Worm (Caenorhabditis elegans) whole organism, mixed stage, embryonic: ENCODE results near the gene trx-3.

ENCODE experiments used
- bed-3 ChIP-seq: fragments of 200-800 bp; sonication (Bioruptor generic); optimal IDR thresholded peaks from 3 replicates; lab custom pipeline; 2018; ENCODE audit warnings: mild to moderate bottlenecking, missing genetic modification characterization, moderate library complexity, missing compliant biosample characterization
- blmp-1 ChIP-seq: fragments of 150-350 bp; optimal IDR thresholded peaks from 2 replicates; lab custom pipeline; 2014; ENCODE audit warnings: missing biosample characterization, missing genetic modification characterization
- ceh-39 ChIP-seq: fragments of 150-350 bp; optimal IDR thresholded peaks from 2 replicates; lab custom pipeline; 2014; ENCODE audit warnings: missing biosample characterization, missing genetic modification characterization
- ceh-43 ChIP-seq: fragments of 200-800 bp; sonication (Bioruptor generic); optimal IDR thresholded peaks from 2 replicates; lab custom pipeline; 2018; ENCODE audit warnings: mild to moderate bottlenecking, missing genetic modification characterization, moderate library complexity, missing compliant biosample characterization
- ceh-83 ChIP-seq: fragments of 200-800 bp; sonication (Bioruptor generic); optimal IDR thresholded peaks from 2 replicates; lab custom pipeline; 2018; ENCODE audit warnings: mild to moderate bottlenecking, missing genetic modification characterization, missing compliant biosample characterization
- ces-1 ChIP-seq: fragments of 150-350 bp; optimal IDR thresholded peaks from 2 replicates; lab custom pipeline; 2014; ENCODE audit warnings: missing biosample characterization, missing genetic modification reagents, missing genetic modification characterization
- drap-1 ChIP-seq: fragments of 200-800 bp; sonication (Bioruptor generic); optimal IDR thresholded peaks from 3 replicates; lab custom pipeline; 2018; ENCODE audit warnings: mild to moderate bottlenecking, missing genetic modification characterization, missing compliant biosample characterization
- elt-1 ChIP-seq: sonication (generic microtip); optimal IDR thresholded peaks from 2 replicates; lab custom pipeline; 2017; ENCODE audit warnings: missing genetic modification characterization, mild to moderate bottlenecking, missing compliant biosample characterization, antibody characterized with exemption, moderate library complexity, borderline replicate concordance; ENCODE audit not compliant: insufficient read depth
- elt-3 ChIP-seq: fragments of 150-350 bp; optimal IDR thresholded peaks from 2 replicates; lab custom pipeline; 2014; ENCODE audit warnings: missing biosample characterization, missing genetic modification characterization
- ham-2 ChIP-seq: fragments of 200-800 bp; sonication (Bioruptor generic); optimal IDR thresholded peaks from 2 replicates; lab custom pipeline; 2018; ENCODE audit warnings: mild to moderate bottlenecking, missing genetic modification characterization, missing compliant biosample characterization
- hlh-1 ChIP-seq: fragments of 150-350 bp; optimal IDR thresholded peaks from 2 replicates; lab custom pipeline; 2014; ENCODE audit warnings: missing biosample characterization, missing genetic modification reagents, missing genetic modification characterization
- lin-32 ChIP-seq: fragments of 200-800 bp; sonication (Bioruptor generic); optimal IDR thresholded peaks from 2 replicates; lab custom pipeline; 2018; ENCODE audit warnings: mild to moderate bottlenecking, missing genetic modification characterization, missing compliant biosample characterization
- lsy-2 ChIP-seq: fragments of 150-350 bp; optimal IDR thresholded peaks from 2 replicates; lab custom pipeline; 2014; ENCODE audit warnings: missing biosample characterization, missing genetic modification characterization
- mab-5 ChIP-seq: fragments of 150-350 bp; optimal IDR thresholded peaks from 2 replicates; lab custom pipeline; 2014; ENCODE audit warnings: missing biosample characterization, missing genetic modification characterization
- mep-1 ChIP-seq: fragments of 150-350 bp; optimal IDR thresholded peaks from 2 replicates; lab custom pipeline; 2017; ENCODE audit warnings: missing biosample characterization, missing genetic modification reagents, missing genetic modification characterization, inconsistent platforms
- mls-2 ChIP-seq: sonication (generic microtip); optimal IDR thresholded peaks from 2 replicates; lab custom pipeline; 2016; ENCODE audit warnings: mild to moderate bottlenecking, missing genetic modification characterization, moderate library complexity, missing compliant biosample characterization
- nhr-12 ChIP-seq: fragments of 150-350 bp; optimal IDR thresholded peaks from 2 replicates; lab custom pipeline; 2014; ENCODE audit warnings: missing biosample characterization, missing genetic modification characterization
- nhr-2 ChIP-seq: fragments of 150-350 bp; optimal IDR thresholded peaks from 2 replicates; lab custom pipeline; 2014; ENCODE audit warnings: missing biosample characterization, missing genetic modification characterization
- nhr-237 ChIP-seq: fragments of 150-350 bp; optimal IDR thresholded peaks from 2 replicates; lab custom pipeline; 2014; ENCODE audit warnings: missing biosample characterization, missing genetic modification characterization
- nhr-28 ChIP-seq: fragments of 150-350 bp; optimal IDR thresholded peaks from 2 replicates; lab custom pipeline; 2014; ENCODE audit warnings: missing biosample characterization, missing genetic modification characterization
- nhr-76 ChIP-seq: sonication (generic microtip); optimal IDR thresholded peaks from 2 replicates; lab custom pipeline; 2017; ENCODE audit warnings: missing biosample characterization, missing genetic modification characterization
- pha-4 ChIP-seq: fragments of 150-350 bp; optimal IDR thresholded peaks from 2 replicates; lab custom pipeline; 2018; ENCODE audit warnings: missing biosample characterization, missing genetic modification reagents, missing genetic modification characterization
- sem-2 ChIP-seq: fragments of 200-800 bp; sonication (Bioruptor generic); optimal IDR thresholded peaks from 2 replicates; lab custom pipeline; 2018; ENCODE audit warnings: mild to moderate bottlenecking, missing genetic modification characterization, missing compliant biosample characterization
- snpc-4 ChIP-seq: fragments of 150-350 bp; optimal IDR thresholded peaks from 2 replicates; lab custom pipeline; 2014; ENCODE audit warnings: missing biosample characterization, missing genetic modification characterization
- tbx-8 ChIP-seq: fragments of 200-800 bp; sonication (Bioruptor generic); optimal IDR thresholded peaks from 2 replicates; lab custom pipeline; 2018; ENCODE audit warnings: mild to moderate bottlenecking, missing genetic modification characterization, moderate library complexity, missing compliant biosample characterization
- unc-120 ChIP-seq: sonication (generic microtip); optimal IDR thresholded peaks from 2 replicates; lab custom pipeline; 2017; ENCODE audit warnings: missing genetic modification characterization, missing compliant biosample characterization; ENCODE audit not compliant: poor library complexity, severe bottlenecking
- unc-39 ChIP-seq: fragments of 150-350 bp; optimal IDR thresholded peaks from 2 replicates; lab custom pipeline; 2014; ENCODE audit warnings: missing biosample characterization, missing genetic modification characterization
- unc-62 ChIP-seq: fragments of 150-350 bp; optimal IDR thresholded peaks from 2 replicates; lab custom pipeline; 2014; ENCODE audit warnings: missing biosample characterization, missing genetic modification reagents, missing genetic modification characterization
- zip-8 ChIP-seq: fragments of 150-350 bp; optimal IDR thresholded peaks from 2 replicates; lab custom pipeline; 2014; ENCODE audit warnings: missing biosample characterization, missing genetic modification characterization
- ztf-11 ChIP-seq: fragments of 150-350 bp; optimal IDR thresholded peaks from 2 replicates; lab custom pipeline; 2014; ENCODE audit warnings: missing biosample characterization, missing genetic modification characterization

Gene trx-3

DNA sequence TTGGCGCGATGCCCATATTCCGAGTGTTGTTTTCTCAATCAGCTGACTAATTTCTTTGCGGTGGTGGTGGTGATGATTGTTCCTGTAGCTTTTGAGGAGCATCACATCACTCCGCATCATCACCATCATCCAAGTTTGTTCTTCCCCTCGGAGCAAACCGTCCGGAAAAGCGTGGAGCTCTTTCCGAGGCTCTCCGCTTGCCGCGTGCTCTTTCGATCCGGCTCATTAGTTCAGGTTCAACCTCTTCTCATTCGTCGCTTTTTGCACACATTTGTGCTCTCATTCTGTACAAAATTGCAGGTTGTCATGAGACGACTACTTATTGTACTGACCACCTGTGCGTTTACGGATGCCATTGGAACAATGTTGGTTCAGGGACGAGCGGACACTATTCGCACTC is 21.6 kb upstream of the trx-3 start, which contains the start of gene M01H9.5:
M01H9.5 (plus strand) TSS at position 301 of the 400 bp plus-strand sequence.
- no peak for TF ChIP-seq pha-4
- no peak for TF ChIP-seq ham-2
- no peak for TF ChIP-seq unc-120
- TF ChIP-seq lsy-2: no peak
- no peak for TF ChIP-seq snpc-4 (tag; lab: Kevin White, UChicago)
- no peak for TF ChIP-seq tbx-8
- TF ChIP-seq nhr-12 (tag; lab: Kevin White, UChicago): no peak
- no peak for TF ChIP-seq nhr-2 (tag; lab: Kevin White, UChicago)
- TF ChIP-seq hlh-1 (tag; lab: Kevin White, UChicago): no peak
- TF ChIP-seq mep-1: no peak
- TF ChIP-seq ztf-11 (tag; lab: Kevin White, UChicago): no peak
- TF ChIP-seq elt-3 (tag; lab: Kevin White, UChicago): no peak
- no peak for TF ChIP-seq drap-1
- TF ChIP-seq ces-1 (GFP tag; lab: Kevin White, UChicago): no peak
- no peak for TF ChIP-seq ceh-39 (tag; lab: Kevin White, UChicago)
- TF ChIP-seq nhr-76: no peak
- TF ChIP-seq nhr-28 (tag; lab: Kevin White, UChicago): no peak
- TF ChIP-seq bed-3 (GFP tag; lab: Kevin White, UChicago): no peak
- TF ChIP-seq, all 35 proteins: peak for 0

DNA sequence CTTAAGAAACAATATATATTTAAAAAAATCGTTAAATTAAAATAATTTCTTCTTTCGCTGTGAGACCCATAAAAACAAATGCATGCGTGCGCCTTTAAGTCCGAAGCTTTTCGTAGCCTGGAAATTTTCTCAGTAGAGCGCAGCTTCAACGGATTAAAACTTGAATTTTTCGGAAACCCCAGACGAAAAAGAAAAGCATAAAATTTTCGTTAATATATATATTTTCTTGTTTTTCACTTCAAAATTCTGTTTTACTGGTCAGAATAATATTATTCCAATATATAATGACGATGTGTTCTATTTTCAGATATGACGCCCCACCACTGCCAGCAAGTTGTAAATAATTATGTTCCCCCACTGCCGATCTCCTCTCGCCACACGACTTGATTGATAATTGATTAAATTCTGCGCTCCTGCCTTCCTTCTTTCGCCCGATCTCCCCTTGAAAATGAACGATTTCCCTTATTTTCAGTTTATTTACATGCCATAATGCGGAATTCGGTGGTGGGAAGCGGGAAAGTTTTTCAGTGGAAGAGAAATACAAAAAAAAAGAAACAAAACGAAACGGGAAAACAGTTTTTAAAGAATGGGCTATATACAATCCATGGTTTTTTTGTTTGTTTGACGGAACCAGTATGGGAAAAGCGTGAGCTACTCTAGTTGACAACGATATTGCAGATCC is 18.6 kb upstream of the trx-3 start:
- TF ChIP-seq mab-5 (tag; lab: Kevin White, UChicago) (no peak), mls-2 (no peak), unc-39 (tag; lab: Kevin White, UChicago) (no peak), ceh-83 (GFP tag; lab: Kevin White, UChicago) (peak; percentile 6), ceh-43 (GFP tag; lab: Kevin White, UChicago) (no peak), ztf-11 (tag; lab: Kevin White, UChicago) (no peak), mep-1 (no peak)

DNA sequence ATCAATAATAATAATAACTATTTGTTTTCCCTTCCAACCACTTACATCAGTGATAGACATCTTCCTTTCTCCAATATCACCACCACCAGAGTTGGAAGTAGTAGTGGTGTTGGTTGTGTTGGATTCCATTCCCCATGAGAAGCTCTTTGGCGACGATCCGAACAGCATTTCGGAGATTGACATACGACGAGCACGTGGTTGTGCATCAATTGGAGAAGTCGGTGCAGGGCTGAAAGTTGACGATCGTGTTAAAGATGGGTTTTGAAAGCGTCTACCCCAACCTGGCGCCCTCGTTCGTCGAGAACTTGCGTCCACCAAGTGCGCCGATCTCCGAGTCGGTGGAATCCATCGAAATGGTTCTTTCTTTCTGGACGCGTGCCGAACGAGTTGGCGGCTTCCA is 17.8 kb upstream of the trx-3 start:
- TF ChIP-seq drap-1 (no peak), ceh-83 (GFP tag; lab: Kevin White, UChicago) (no peak), unc-62 (GFP tag; lab: Kevin White, UChicago) (no peak), bed-3 (GFP tag; lab: Kevin White, UChicago) (no peak), mls-2 (no peak), zip-8 (no peak), unc-39 (tag; lab: Kevin White, UChicago) (no peak), blmp-1 (tag; lab: Kevin White, UChicago) (no peak), pha-4 (no peak), lin-32 (GFP tag; lab: Kevin White, UChicago) (no peak), lsy-2 (no peak), ces-1 (GFP tag; lab: Kevin White, UChicago) (no peak), elt-1 (tag; lab: Kevin White, UChicago) (no peak), nhr-237 (no peak), ztf-11 (tag; lab: Kevin White, UChicago) (no peak), tbx-8 (no peak), nhr-12 (tag; lab: Kevin White, UChicago) (no peak), sem-2 (no peak)

DNA sequence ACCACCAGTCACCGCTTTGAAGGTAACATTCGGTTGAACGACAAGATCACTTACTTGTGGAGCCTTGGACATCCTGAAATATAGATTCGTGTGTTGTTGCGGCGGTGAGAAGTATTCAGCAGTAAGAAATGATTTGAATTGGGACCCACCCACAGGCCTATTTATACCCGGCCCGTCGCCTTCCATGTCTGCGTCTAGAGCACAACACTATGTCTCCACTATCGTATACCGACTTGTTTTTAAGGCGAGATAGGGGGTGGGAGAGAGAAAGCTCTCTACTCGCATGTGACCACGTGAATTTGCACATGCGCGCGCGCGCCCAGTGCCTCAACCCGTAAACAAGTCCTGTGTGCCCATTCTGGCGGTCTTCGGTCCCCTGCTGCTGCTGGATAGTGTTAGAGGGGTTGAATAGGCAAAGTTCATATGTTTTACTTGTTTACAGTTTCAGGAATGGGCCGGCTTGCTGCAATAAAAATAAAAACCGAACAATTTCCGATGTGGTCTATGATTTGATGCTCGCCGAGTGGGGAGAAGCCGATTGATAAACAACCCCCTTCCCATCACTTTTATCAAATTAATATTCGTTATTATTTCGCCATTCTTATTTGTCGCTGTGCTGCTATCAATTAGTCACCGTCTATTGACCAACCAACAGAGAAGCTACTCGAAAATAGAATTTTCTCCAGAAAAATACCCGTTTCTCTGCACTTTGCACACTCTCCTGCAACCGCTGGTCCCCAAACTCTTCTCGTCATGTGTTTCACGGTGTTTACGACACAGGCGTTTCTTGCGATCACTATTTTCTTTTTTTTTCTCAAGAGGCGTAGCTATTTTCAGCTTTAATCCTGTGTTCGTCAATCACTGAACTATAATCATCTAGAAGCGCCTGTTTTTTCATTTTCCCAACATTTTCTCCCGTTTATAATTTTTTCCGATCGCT is 16.8 kb upstream of the trx-3 start:
- peak; percentile 45 for TF ChIP-seq hlh-1 (tag; lab: Kevin White, UChicago)
- peak; percentile 30 for TF ChIP-seq drap-1
- TF ChIP-seq ham-2: no peak
- peak; percentile 5 for TF ChIP-seq sem-2
- TF ChIP-seq ceh-83 (GFP tag; lab: Kevin White, UChicago): no peak
- TF ChIP-seq pha-4: peak; percentile 50
